Fruit fly (Drosophila melanogaster) whole organism, embryonic: Measurements from ENCODE around the gene ImpE3.

Experiments
- Ada2b ChIP-seq: fragments of 200-800 bp; sonication (Bioruptor generic); IDR thresholded peaks from 2 replicates; pipeline ENCODE4 v1.3.6; 2022; ENCODE audit warnings: missing biosample characterization, missing genetic modification characterization
- Aef1 ChIP-seq: fragments of 200-800 bp; sonication (Bioruptor generic); IDR thresholded peaks from 3 replicates; pipeline ENCODE4 v1.3.6; 2022; ENCODE audit warnings: missing biosample characterization, missing genetic modification characterization
- Bdp1 ChIP-seq: fragments of 200-800 bp; sonication (Bioruptor generic); optimal IDR thresholded peaks from 3 replicates; lab custom pipeline; 2016; ENCODE audit warnings: missing biosample characterization, missing genetic modification characterization
- CG11504 ChIP-seq: fragments of 200-800 bp; sonication (Bioruptor generic); optimal IDR thresholded peaks from 3 replicates; lab custom pipeline; 2019; ENCODE audit warnings: missing biosample characterization, mild to moderate bottlenecking, missing genetic modification characterization, moderate library complexity
- CG12104 ChIP-seq: fragments of 200-800 bp; sonication (Bioruptor generic); optimal IDR thresholded peaks from 3 replicates; lab custom pipeline; 2016; ENCODE audit warnings: missing biosample characterization, missing genetic modification characterization
- CG14050 ChIP-seq: fragments of 200-800 bp; sonication (Bioruptor generic); IDR thresholded peaks from 3 replicates; pipeline ENCODE4 v1.3.6; 2022; ENCODE audit warnings: missing biosample characterization, missing genetic modification characterization
- CG15479 ChIP-seq: fragments of 200-800 bp; sonication (Bioruptor generic); optimal IDR thresholded peaks from 3 replicates; lab custom pipeline; 2019; ENCODE audit warnings: missing biosample characterization, mild to moderate bottlenecking, missing genetic modification characterization, moderate library complexity
- CG16813 ChIP-seq: fragments of 200-800 bp; sonication (Bioruptor generic); IDR thresholded peaks from 3 replicates; pipeline ENCODE4 v1.3.6; 2022; ENCODE audit warnings: missing biosample characterization, missing genetic modification characterization; ENCODE audit not compliant: partially characterized antibody
- CG18599 ChIP-seq: fragments of 200-800 bp; sonication (Bioruptor generic); optimal IDR thresholded peaks from 3 replicates; lab custom pipeline; 2017; ENCODE audit warnings: missing biosample characterization, missing genetic modification characterization, mild to moderate bottlenecking, moderate library complexity, missing genetic modification reagents
- CG30403 ChIP-seq: fragments of 200-800 bp; sonication (Bioruptor generic); optimal IDR thresholded peaks from 3 replicates; lab custom pipeline; 2016; ENCODE audit warnings: missing biosample characterization, missing genetic modification characterization
- CG31224 ChIP-seq: fragments of 200-800 bp; sonication (Bioruptor generic); IDR thresholded peaks from 2 replicates; pipeline ENCODE4 v1.3.6; 2022; ENCODE audit warnings: missing biosample characterization, missing genetic modification characterization
- CG31365 ChIP-seq: fragments of 200-800 bp; sonication (Bioruptor generic); optimal IDR thresholded peaks from 2 replicates; lab custom pipeline; 2018; ENCODE audit warnings: missing biosample characterization, mild to moderate bottlenecking, missing genetic modification characterization
- CG34224 ChIP-seq: fragments of 200-800 bp; sonication (Bioruptor generic); IDR thresholded peaks from 3 replicates; pipeline ENCODE4 v1.3.6; 2022; ENCODE audit warnings: missing biosample characterization, missing genetic modification characterization; ENCODE audit not compliant: partially characterized antibody
- CG3847 ChIP-seq: fragments of 200-800 bp; sonication (Bioruptor generic); IDR thresholded peaks from 2 replicates; pipeline ENCODE4 v1.3.6; 2022; ENCODE audit warnings: missing biosample characterization, missing genetic modification characterization
- CG5180 ChIP-seq: fragments of 200-800 bp; sonication (Bioruptor generic); optimal IDR thresholded peaks from 3 replicates; lab custom pipeline; 2017; ENCODE audit warnings: missing biosample characterization, missing genetic modification characterization, mild to moderate bottlenecking, moderate library complexity, missing genetic modification reagents
- CG6813 ChIP-seq: fragments of 200-800 bp; sonication (Bioruptor generic); optimal IDR thresholded peaks from 2 replicates; lab custom pipeline; 2017; ENCODE audit warnings: missing biosample characterization, missing genetic modification characterization, mild to moderate bottlenecking, moderate library complexity, missing genetic modification reagents
- CG7372 ChIP-seq: fragments of 200-800 bp; sonication (Bioruptor generic); IDR thresholded peaks from 2 replicates; pipeline ENCODE4 v1.3.6; 2022; ENCODE audit warnings: missing biosample characterization, missing genetic modification characterization
- Deaf1 ChIP-seq: fragments of 200-800 bp; optimal IDR thresholded peaks from 3 replicates; lab custom pipeline; 2019; ENCODE audit warnings: missing biosample characterization, mild to moderate bottlenecking, missing genetic modification characterization, moderate library complexity
- Dek ChIP-seq: fragments of 200-800 bp; sonication (Bioruptor generic); optimal IDR thresholded peaks from 3 replicates; lab custom pipeline; 2019; ENCODE audit warnings: missing biosample characterization, mild to moderate bottlenecking, missing genetic modification characterization, moderate library complexity
- Dip3 ChIP-seq: fragments of 200-800 bp; sonication (Bioruptor generic); optimal IDR thresholded peaks from 3 replicates; lab custom pipeline; 2016; ENCODE audit warnings: missing biosample characterization, missing genetic modification characterization
- E2f1 ChIP-seq: fragments of 200-800 bp; sonication (Bioruptor generic); IDR thresholded peaks from 2 replicates; pipeline ENCODE4 v1.3.6; 2022; ENCODE audit warnings: missing biosample characterization, missing genetic modification characterization
- E2f2 ChIP-seq: fragments of 200-800 bp; sonication (Bioruptor generic); IDR thresholded peaks from 2 replicates; pipeline ENCODE4 v1.3.6; 2022; ENCODE audit warnings: missing biosample characterization, missing genetic modification characterization
- ERR ChIP-seq: fragments of 200-800 bp; sonication (Bioruptor generic); optimal IDR thresholded peaks from 2 replicates; lab custom pipeline; 2016; ENCODE audit warnings: missing biosample characterization, missing genetic modification characterization
- Ets97D ChIP-seq: fragments of 200-800 bp; sonication (Bioruptor generic); optimal IDR thresholded peaks from 3 replicates; lab custom pipeline; 2016; ENCODE audit warnings: missing biosample characterization, missing genetic modification characterization
- Gsc ChIP-seq: fragments of 200-800 bp; sonication (Bioruptor generic); IDR thresholded peaks from 2 replicates; pipeline ENCODE4 v1.3.6; 2022; ENCODE audit warnings: missing biosample characterization, missing genetic modification characterization
- Hmx ChIP-seq: fragments of 200-800 bp; sonication (Bioruptor generic); optimal IDR thresholded peaks from 2 replicates; lab custom pipeline; 2016; ENCODE audit warnings: missing biosample characterization, missing genetic modification characterization
- Hr39 ChIP-seq: fragments of >200 bp; optimal IDR thresholded peaks from 2 replicates; lab custom pipeline; 2017
- Lim3 ChIP-seq: fragments of 200-800 bp; sonication (Bioruptor generic); IDR thresholded peaks from 2 replicates; pipeline ENCODE4 v1.3.6; 2022; ENCODE audit warnings: missing biosample characterization, missing genetic modification characterization
- Optix ChIP-seq: fragments of 200-800 bp; sonication (Bioruptor generic); IDR thresholded peaks from 3 replicates; pipeline ENCODE4 v1.3.6; 2022; ENCODE audit warnings: missing biosample characterization, missing genetic modification characterization
- Rx ChIP-seq: fragments of 200-800 bp; sonication (Bioruptor generic); IDR thresholded peaks from 2 replicates; pipeline ENCODE4 v1.3.6; 2022; ENCODE audit warnings: missing biosample characterization, missing genetic modification characterization
- Sin3A ChIP-seq: fragments of >200 bp; optimal IDR thresholded peaks from 2 replicates; lab custom pipeline; 2018
- Sry-δ ChIP-seq: fragments of 200-800 bp; sonication (Bioruptor generic); optimal IDR thresholded peaks from 2 replicates; lab custom pipeline; 2016; ENCODE audit warnings: missing biosample characterization, missing genetic modification characterization
- Trl ChIP-seq, 3 experiments: fragments of >200 bp in 2 of 3; fragments of 200-800 bp in 1 of 3; sonication (Bioruptor generic) in 1 of 3; optimal IDR thresholded peaks; 2 replicates in 1 of 3; 3 replicates in 2 of 3; lab custom pipeline; 2016 to 2017; ENCODE audit warnings: missing biosample characterization in 1 of 3, missing genetic modification characterization in 1 of 3
- ase ChIP-seq: fragments of 200-800 bp; sonication (Bioruptor generic); IDR thresholded peaks from 3 replicates; pipeline ENCODE4 v1.3.6; 2022; ENCODE audit warnings: missing biosample characterization, missing genetic modification characterization
- ato ChIP-seq: fragments of 200-800 bp; sonication (Bioruptor generic); IDR thresholded peaks from 2 replicates; pipeline ENCODE4 v1.3.6; 2022; ENCODE audit warnings: missing biosample characterization, missing genetic modification characterization; ENCODE audit not compliant: partially characterized antibody
- bab2 ChIP-seq: fragments of 200-800 bp; sonication (Bioruptor generic); optimal IDR thresholded peaks from 2 replicates; lab custom pipeline; 2016; ENCODE audit warnings: missing biosample characterization, missing genetic modification characterization
- bowl ChIP-seq: fragments of 200-800 bp; sonication (Bioruptor generic); IDR thresholded peaks from 2 replicates; pipeline ENCODE4 v1.3.6; 2022; ENCODE audit warnings: missing biosample characterization, missing genetic modification characterization
- chn ChIP-seq: fragments of 200-800 bp; sonication (Bioruptor generic); optimal IDR thresholded peaks from 2 replicates; lab custom pipeline; 2016; ENCODE audit warnings: missing biosample characterization, missing genetic modification characterization
- corto ChIP-seq: fragments of 200-800 bp; sonication (Bioruptor generic); optimal IDR thresholded peaks from 2 replicates; lab custom pipeline; 2016; ENCODE audit warnings: missing biosample characterization, mild to moderate bottlenecking, missing genetic modification characterization, moderate library complexity
- dmrt99B ChIP-seq: fragments of 200-800 bp; sonication (Bioruptor generic); optimal IDR thresholded peaks from 2 replicates; lab custom pipeline; 2018; ENCODE audit warnings: missing biosample characterization, mild to moderate bottlenecking, missing genetic modification characterization, moderate library complexity
- fu2 ChIP-seq: fragments of 200-800 bp; sonication (Bioruptor generic); optimal IDR thresholded peaks from 2 replicates; lab custom pipeline; 2016; ENCODE audit warnings: missing biosample characterization, missing genetic modification characterization
- gt ChIP-seq: fragments of 200-800 bp; sonication (Bioruptor generic); IDR thresholded peaks from 2 replicates; pipeline ENCODE4 v1.3.6; 2022; ENCODE audit warnings: missing biosample characterization, missing genetic modification characterization
- ind ChIP-seq: fragments of 200-800 bp; sonication (Bioruptor generic); optimal IDR thresholded peaks from 3 replicates; lab custom pipeline; 2016; ENCODE audit warnings: missing biosample characterization, missing genetic modification characterization
- knrl ChIP-seq: fragments of 200-800 bp; sonication (Bioruptor generic); IDR thresholded peaks from 3 replicates; pipeline ENCODE4 v1.3.6; 2022; ENCODE audit warnings: missing biosample characterization, missing genetic modification characterization; ENCODE audit not compliant: partially characterized antibody
- lilli ChIP-seq: fragments of 200-800 bp; sonication (Bioruptor generic); optimal IDR thresholded peaks from 3 replicates; lab custom pipeline; 2016; ENCODE audit warnings: missing biosample characterization, missing genetic modification characterization
- lmd ChIP-seq: fragments of 200-800 bp; sonication (Bioruptor generic); IDR thresholded peaks from 2 replicates; pipeline ENCODE4 v1.3.6; 2022; ENCODE audit warnings: missing biosample characterization, missing genetic modification characterization
- pb ChIP-seq: fragments of 200-800 bp; sonication (Bioruptor generic); optimal IDR thresholded peaks from 3 replicates; lab custom pipeline; 2016; ENCODE audit warnings: missing biosample characterization, missing genetic modification characterization
- pho ChIP-seq: fragments of 200-800 bp; sonication (Bioruptor generic); optimal IDR thresholded peaks from 2 replicates; lab custom pipeline; 2016; ENCODE audit warnings: missing biosample characterization, missing genetic modification characterization
- wek ChIP-seq: fragments of 200-800 bp; sonication (Bioruptor generic); optimal IDR thresholded peaks from 3 replicates; lab custom pipeline; 2018; ENCODE audit warnings: missing biosample characterization, mild to moderate bottlenecking, missing genetic modification characterization, moderate library complexity

Gene ImpE3

dm6 chr3R:8013121-8014009 is 16.0 kb downstream of the ImpE3 start, which contains the start of the genes CG10435 and Pbp95 (continued):
- TF ChIP-seq bab2 (GFP tag; lab: Kevin White, UChicago): peak; percentile 63
- peak; percentile 84 for TF ChIP-seq Sry-δ (GFP tag; lab: Kevin White, UChicago)
- no peak for TF ChIP-seq Trl (optimal IDR thresholded peaks at IDR 0.05; lab: Kevin White, UChicago)
- peak; percentile 57 for TF ChIP-seq Trl (GFP tag; optimal IDR thresholded peaks at IDR 0.05; lab: Kevin White, UChicago)
- no peak for TF ChIP-seq CG5180
- TF ChIP-seq Hmx (GFP tag; lab: Kevin White, UChicago): peak; percentile 39
- peak; percentile 60 for TF ChIP-seq CG3847
- TF ChIP-seq CG31365 (tag; lab: Kevin White, UChicago): no peak
- 0 out of 3 replicates have a peak, but pooled peaks have one; percentile 6 for TF ChIP-seq ase (GFP tag; lab: Robert Waterston, UW)
- peak; percentile 35; the same call in 1 of the 2 replicates for TF ChIP-seq Ada2b
- TF ChIP-seq Dip3 (GFP tag; lab: Kevin White, UChicago): peak; percentile 18
- TF ChIP-seq Bdp1: no peak
- TF ChIP-seq CG12104 (GFP tag; lab: Kevin White, UChicago): peak; percentile 8
- TF ChIP-seq bowl (GFP tag; lab: Robert Waterston, UW): no peak
- peak; percentile 53; the same call in 1 of the 2 replicates for TF ChIP-seq ato (GFP tag; lab: Robert Waterston, UW)
- TF ChIP-seq CG11504 (tag; lab: Kevin White, UChicago): no peak
- no peak for TF ChIP-seq Sin3A (lab: Kevin White, UChicago)
- TF ChIP-seq Deaf1 (tag; lab: Kevin White, UChicago): no peak
- peak; percentile 59 for TF ChIP-seq pho (GFP tag; lab: Kevin White, UChicago)
- peak; percentile 68 for TF ChIP-seq knrl (GFP tag; lab: Robert Waterston, UW)
- no peak for TF ChIP-seq ERR
- peak; percentile 76 for TF ChIP-seq CG30403
- TF ChIP-seq Ets97D: peak; percentile 51
- peak; percentile 38; the same call in 1 of the 2 replicates for TF ChIP-seq CG31224 (GFP tag; lab: Robert Waterston, UW)
- TF ChIP-seq Gsc (GFP tag; lab: Robert Waterston, UW): no peak
- peak; percentile 56 for TF ChIP-seq Rx (GFP tag; lab: Robert Waterston, UW)
- no peak for TF ChIP-seq dmrt99B (tag; lab: Kevin White, UChicago)
- TF ChIP-seq Hr39 (lab: Kevin White, UChicago): no peak
- TF ChIP-seq pb: no peak
- no peak for TF ChIP-seq CG7372 (GFP tag; lab: Robert Waterston, UW)
- TF ChIP-seq CG6813 (GFP tag; lab: Kevin White, UChicago): no peak
- TF ChIP-seq ind: peak; percentile 69
- TF ChIP-seq E2f2 (GFP tag; lab: Robert Waterston, UW): no peak
- TF ChIP-seq lilli (GFP tag; lab: Kevin White, UChicago): peak; percentile 79
- TF ChIP-seq corto (GFP tag; lab: Kevin White, UChicago): no peak
- peak; percentile 38; the same call in 1 of the 2 replicates for TF ChIP-seq lmd (GFP tag; lab: Robert Waterston, UW)
- no peak for TF ChIP-seq Dek
- TF ChIP-seq Optix (GFP tag; lab: Robert Waterston, UW): peak; percentile 5; the same call in 1 of the 3 replicates
- TF ChIP-seq CG16813: peak; percentile 61
- peak; percentile 88 for TF ChIP-seq wek (GFP tag; lab: Kevin White, UChicago)
- peak; percentile 64; the same call in 2 of the 3 replicates for TF ChIP-seq CG34224 (GFP tag; lab: Robert Waterston, UW)
- TF ChIP-seq CG18599 (GFP tag; lab: Kevin White, UChicago): no peak
- no peak for TF ChIP-seq CG15479 (GFP tag; lab: Kevin White, UChicago)
- peak; percentile 40 for TF ChIP-seq chn (GFP tag; lab: Kevin White, UChicago)
- peak; percentile 40 for TF ChIP-seq fu2 (GFP tag; lab: Kevin White, UChicago)
- TF ChIP-seq CG14050 (GFP tag; lab: Robert Waterston, UW): peak; percentile 53; the same call in 2 of the 3 replicates
- no peak for TF ChIP-seq E2f1 (GFP tag; lab: Robert Waterston, UW)
- TF ChIP-seq gt (GFP tag; lab: Robert Waterston, UW): no peak
- peak; percentile 68 for TF ChIP-seq Aef1 (GFP tag; lab: Robert Waterston, UW)
- no peak for TF ChIP-seq Lim3 (GFP tag; lab: Robert Waterston, UW)
